Fruit fly (Drosophila melanogaster): ENCODE results near the gene CG32284.

CG32284 gene

dm6 chr3L:3148125-3149059, 38.1 kb upstream of the CG32284 start, which contains the start of the genes Usp5 and BtbVII (continued):
- no peak for TF ChIP-seq dimm (GFP tag; IDR thresholded peaks at IDR 0.05)
- peak; percentile 62; the same call in 2 of the 3 replicates for TF ChIP-seq dysf (GFP tag; IDR thresholded peaks at IDR 0.05)
- TF ChIP-seq PHDP (tag; optimal IDR thresholded peaks at IDR 0.05), result peak; percentile 64
- peak; percentile 39 for TF ChIP-seq Oli (tag; optimal IDR thresholded peaks at IDR 0.05)
- TF ChIP-seq CG17328 (GFP tag; IDR thresholded peaks at IDR 0.05), result peak; percentile 30; the same call in 1 of the 2 replicates
- TF ChIP-seq nerfin-2 (GFP tag; IDR thresholded peaks at IDR 0.05; ENCODE audit: partially characterized antibody), result peak; percentile 85
- TF ChIP-seq HLHmδ (GFP tag; optimal IDR thresholded peaks at IDR 0.05), result no peak
- no peak for TF ChIP-seq CG1832 (GFP tag; optimal IDR thresholded peaks at IDR 0.05)
- TF ChIP-seq chn (GFP tag; optimal IDR thresholded peaks at IDR 0.05), result peak; percentile 87
- TF ChIP-seq unc-4 (GFP tag; IDR thresholded peaks at IDR 0.05; ENCODE audit: partially characterized antibody), result peak; percentile 98
- peak; percentile 49 for TF ChIP-seq Dip3 (GFP tag; optimal IDR thresholded peaks at IDR 0.05)
- peak; percentile 87; the same call in 2 of the 3 replicates for TF ChIP-seq Opbp (GFP tag; IDR thresholded peaks at IDR 0.05; ENCODE audit: partially characterized antibody)
- no peak for TF ChIP-seq Trl (optimal IDR thresholded peaks at IDR 0.05)
- TF ChIP-seq Trl (GFP tag; optimal IDR thresholded peaks at IDR 0.05), result peak; percentile 67
- TF ChIP-seq Lpt (GFP tag; optimal IDR thresholded peaks at IDR 0.05), result no peak
- peak; percentile 46 for TF ChIP-seq CG2712 (tag; optimal IDR thresholded peaks at IDR 0.05)
- TF ChIP-seq Myb (GFP tag; optimal IDR thresholded peaks at IDR 0.05), result peak; percentile 46
- TF ChIP-seq Kr (GFP tag; optimal IDR thresholded peaks at IDR 0.05), result no peak
- no peak for TF ChIP-seq Asciz (GFP tag; optimal IDR thresholded peaks at IDR 0.05)
- no peak; the same call in 2 of the 3 replicates for TF ChIP-seq CG11695 (GFP tag; IDR thresholded peaks at IDR 0.05)
- TF ChIP-seq Dad (GFP tag; optimal IDR thresholded peaks at IDR 0.05), result peak; percentile 14
- TF ChIP-seq maf-S (GFP tag; optimal IDR thresholded peaks at IDR 0.05), result peak; percentile 49
- TF ChIP-seq ftz-f1 (GFP tag; optimal IDR thresholded peaks at IDR 0.05), result peak; percentile 87
- peak; percentile 51 for TF ChIP-seq Ada2b (GFP tag; IDR thresholded peaks at IDR 0.05)
- TF ChIP-seq tll (GFP tag; optimal IDR thresholded peaks at IDR 0.05), result peak in 1 of 2 experiments; percentile 61
- peak; percentile 86 for TF ChIP-seq CG9932 (GFP tag; IDR thresholded peaks at IDR 0.05)
- no peak for TF ChIP-seq CG7987 (GFP tag; optimal IDR thresholded peaks at IDR 0.05)
- TF ChIP-seq CG10147 (GFP tag; optimal IDR thresholded peaks at IDR 0.05), result peak; percentile 50
- peak; percentile 39 for TF ChIP-seq CG2678 (tag; optimal IDR thresholded peaks at IDR 0.05)
- TF ChIP-seq bowl (GFP tag; IDR thresholded peaks at IDR 0.05), result no peak
- TF ChIP-seq toy (GFP tag; IDR thresholded peaks at IDR 0.05), result no peak
- peak; percentile 50 for TF ChIP-seq Fer3 (tag; optimal IDR thresholded peaks at IDR 0.05)
- no peak for TF ChIP-seq esg (GFP tag; conservative IDR thresholded peaks at IDR 0.05)
- TF ChIP-seq sens-2 (GFP tag; IDR thresholded peaks at IDR 0.05), result no peak
- no peak for TF ChIP-seq CG10431 (GFP tag; optimal IDR thresholded peaks at IDR 0.05)
- peak; percentile 65 for TF ChIP-seq CG4360 (GFP tag; IDR thresholded peaks at IDR 0.05)
- TF ChIP-seq Hey (tag; optimal IDR thresholded peaks at IDR 0.05), result no peak
- no peak; the same call in 1 of the 2 replicates for TF ChIP-seq CG10959 (GFP tag; IDR thresholded peaks at IDR 0.05)
- peak; percentile 44 for TF ChIP-seq CG3281 (GFP tag; optimal IDR thresholded peaks at IDR 0.05)
- peak; percentile 49 for TF ChIP-seq tup (GFP tag; optimal IDR thresholded peaks at IDR 0.05)
- TF ChIP-seq lilli (GFP tag; optimal IDR thresholded peaks at IDR 0.05), result peak; percentile 84
- TF ChIP-seq dati (GFP tag; IDR thresholded peaks at IDR 0.05), result no peak
- peak; percentile 59 for TF ChIP-seq Fer1 (GFP tag; optimal IDR thresholded peaks at IDR 0.05)
- TF ChIP-seq CG10274 (GFP tag; optimal IDR thresholded peaks at IDR 0.05), result no peak
- TF ChIP-seq bigmax (GFP tag; optimal IDR thresholded peaks at IDR 0.05), result no peak
- TF ChIP-seq CG8089 (GFP tag; optimal IDR thresholded peaks at IDR 0.05), result peak; percentile 1
- no peak for TF ChIP-seq gce (GFP tag; IDR thresholded peaks at IDR 0.05)
- TF ChIP-seq CG14441 (GFP tag; IDR thresholded peaks at IDR 0.05), result peak; percentile 64
- TF ChIP-seq kah (GFP tag; optimal IDR thresholded peaks at IDR 0.05), result no peak

Measured in whole organism, embryonic.